Fruit fly (Drosophila melanogaster) Kc167 (cell line): ENCODE data around the gene CG44004.

Source experiments
- Myc ChIP-seq: fragments of >200 bp; optimal IDR thresholded peaks from 2 replicates; lab custom pipeline; 2017; ENCODE audit warnings: missing external identifiers
- Sin3A ChIP-seq: fragments of >200 bp; optimal IDR thresholded peaks from 2 replicates; lab custom pipeline; 2018; ENCODE audit warnings: missing external identifiers
- h ChIP-seq: fragments of >200 bp; optimal IDR thresholded peaks from 3 replicates; lab custom pipeline; 2018; ENCODE audit warnings: missing external identifiers
- insv ChIP-seq: fragments of >200 bp; optimal IDR thresholded peaks from 3 replicates; lab custom pipeline; 2018; ENCODE audit warnings: missing external identifiers
- psq ChIP-seq: fragments of >200 bp; optimal IDR thresholded peaks from 2 replicates; lab custom pipeline; 2017; ENCODE audit warnings: missing external identifiers
- ttk ChIP-seq: sonication (Bioruptor generic); optimal IDR thresholded peaks from 2 replicates; lab custom pipeline; 2017; ENCODE audit warnings: missing external identifiers

The CG44004 gene

DNA sequence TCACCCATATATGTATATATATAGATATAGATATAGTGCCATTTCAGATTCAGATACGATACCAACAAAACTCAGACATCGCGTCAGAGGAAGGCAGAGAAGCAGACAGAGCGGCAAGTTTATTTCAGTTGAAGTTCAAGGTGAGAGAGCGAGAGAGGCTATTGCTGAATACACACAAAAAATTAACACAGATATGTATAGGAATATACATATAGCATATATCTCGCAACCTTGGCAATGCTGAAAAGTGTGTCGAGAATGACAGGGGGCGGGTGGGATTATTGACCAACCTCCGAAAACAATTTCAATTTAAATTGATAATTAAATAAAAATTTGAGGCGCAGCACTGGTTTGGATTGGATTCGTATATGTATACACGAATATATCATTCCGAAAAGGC lies 16.6 kb downstream of the CG44004 start:
- no peak for TF ChIP-seq psq (lab: Kevin White, UChicago)
- TF ChIP-seq insv (lab: Kevin White, UChicago), result no peak
- TF ChIP-seq Sin3A, result no peak
- TF ChIP-seq ttk (lab: Kevin White, UChicago), result no peak
- no peak for TF ChIP-seq Myc (lab: Kevin White, UChicago)
- no peak for TF ChIP-seq h (lab: Kevin White, UChicago)

DNA sequence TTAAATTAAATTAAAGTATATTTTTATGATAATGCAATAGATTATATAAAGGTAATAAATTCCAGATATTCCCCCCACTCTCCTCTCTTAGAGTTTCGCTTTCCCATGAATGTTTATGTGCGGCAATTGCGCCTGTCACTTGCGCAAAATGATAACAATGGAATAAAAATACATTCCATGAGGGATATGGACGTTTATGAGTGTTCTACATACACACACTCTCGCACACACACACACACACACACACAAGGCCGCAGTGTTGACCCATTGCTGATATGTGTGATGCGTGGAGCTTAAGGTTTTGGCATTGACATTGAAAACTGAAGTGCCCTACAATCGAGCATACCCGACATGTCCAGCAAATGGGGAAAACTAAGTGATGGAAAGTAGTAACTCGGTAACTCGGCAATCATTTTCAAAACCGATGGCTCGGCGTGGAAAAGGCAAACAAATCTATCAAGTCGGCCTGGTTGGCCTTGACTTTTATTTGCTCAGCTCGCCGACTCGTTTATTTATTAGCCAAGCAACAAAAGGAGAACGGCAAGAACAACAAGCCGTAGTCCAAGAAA lies 27.0 kb downstream of the CG44004 start:
- no peak for TF ChIP-seq insv (lab: Kevin White, UChicago)
- no peak for TF ChIP-seq Myc (lab: Kevin White, UChicago)
- TF ChIP-seq h (lab: Kevin White, UChicago), result no peak
- no peak for TF ChIP-seq psq (lab: Kevin White, UChicago)
- no peak for TF ChIP-seq ttk (lab: Kevin White, UChicago)
- TF ChIP-seq Sin3A, result no peak

DNA sequence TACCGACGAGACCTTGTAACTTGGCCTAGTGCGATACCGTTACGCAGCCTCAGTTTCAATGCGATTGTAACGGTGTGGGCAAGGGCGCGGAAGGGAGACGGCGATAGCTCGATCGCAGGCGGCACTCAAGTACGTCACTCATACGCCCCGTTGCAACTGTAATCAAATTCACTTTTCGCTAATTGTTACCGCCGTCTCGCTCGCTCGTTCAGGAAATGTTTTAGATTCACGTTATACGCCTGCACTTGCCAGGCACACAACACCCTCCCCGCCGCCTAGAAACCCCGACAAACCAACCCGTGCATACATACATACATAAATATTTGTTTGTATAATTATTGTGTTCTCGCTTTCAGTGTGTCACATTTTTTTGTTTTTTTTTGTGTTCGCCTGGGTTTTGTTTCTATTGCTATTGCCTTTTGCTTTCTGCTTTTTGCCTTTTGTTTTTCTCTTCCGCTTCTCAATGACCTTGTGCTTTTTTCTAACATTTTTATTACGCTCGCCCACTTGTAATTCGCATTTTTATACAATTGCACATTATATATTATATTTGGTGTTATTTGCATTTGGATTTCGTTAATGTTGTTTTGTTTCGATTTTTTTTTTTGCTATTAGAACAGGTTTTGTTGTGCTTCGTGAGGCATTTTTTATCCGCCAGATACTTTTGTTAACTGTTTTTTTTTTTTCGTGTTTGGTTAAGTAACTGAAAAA lies 29.2 kb downstream of the CG44004 start:
- TF ChIP-seq psq (lab: Kevin White, UChicago) (no peak), Myc (lab: Kevin White, UChicago) (no peak), ttk (lab: Kevin White, UChicago) (no peak), h (lab: Kevin White, UChicago) (no peak), insv (lab: Kevin White, UChicago) (no peak), Sin3A (no peak)

DNA sequence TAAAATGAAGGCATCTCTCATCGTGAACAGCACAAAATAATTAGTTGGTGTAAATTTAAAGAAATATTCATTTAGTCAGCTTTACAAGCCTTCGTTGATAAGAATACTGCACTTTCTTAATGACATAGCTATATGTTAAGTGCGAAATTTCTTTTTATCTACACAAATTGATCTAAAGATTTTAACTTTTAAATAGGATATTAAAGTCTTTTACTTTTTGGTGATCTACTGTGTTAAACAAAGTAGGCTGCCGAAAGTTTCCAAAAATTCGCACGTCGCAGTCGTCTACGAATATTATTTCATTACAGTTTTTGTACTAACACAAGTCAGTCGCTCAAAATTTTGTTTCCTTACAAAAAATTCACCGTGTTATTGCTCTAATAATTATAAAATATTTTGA lies 31.2 kb downstream of the CG44004 start, which contains the start of gene CG42393:
CG42393 (plus strand) TSS at position 301 of the 400 bp plus-strand sequence.
- TF ChIP-seq ttk (lab: Kevin White, UChicago) (no peak), psq (lab: Kevin White, UChicago) (no peak), h (lab: Kevin White, UChicago) (no peak), insv (lab: Kevin White, UChicago) (no peak), Myc (lab: Kevin White, UChicago) (no peak), Sin3A (no peak)

DNA sequence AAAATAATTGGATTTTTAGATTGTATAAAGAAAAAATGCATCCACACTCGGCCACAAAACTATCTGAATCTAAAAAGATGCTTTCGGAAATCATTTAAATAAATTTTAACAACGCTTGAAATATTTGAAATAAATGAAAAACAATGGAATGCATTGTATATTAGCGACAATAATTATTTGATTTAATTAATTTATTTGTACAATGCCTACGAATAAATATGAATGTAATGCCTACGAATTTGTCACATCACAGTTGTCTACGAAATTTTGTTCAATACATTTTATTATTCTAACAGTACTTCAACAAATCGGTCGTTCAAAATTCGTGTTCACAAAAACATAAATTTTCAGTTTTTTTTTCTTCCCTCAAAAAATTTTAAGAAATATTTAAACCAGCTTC lies 33.6 kb downstream of the CG44004 start, which contains the start of gene CG32192:
CG32192 (plus strand) TSS at position 301 of the 400 bp plus-strand sequence.
- TF ChIP-seq psq (lab: Kevin White, UChicago) (no peak), insv (lab: Kevin White, UChicago) (no peak), ttk (lab: Kevin White, UChicago) (no peak), Sin3A (no peak), Myc (lab: Kevin White, UChicago) (no peak), h (lab: Kevin White, UChicago) (no peak)

DNA sequence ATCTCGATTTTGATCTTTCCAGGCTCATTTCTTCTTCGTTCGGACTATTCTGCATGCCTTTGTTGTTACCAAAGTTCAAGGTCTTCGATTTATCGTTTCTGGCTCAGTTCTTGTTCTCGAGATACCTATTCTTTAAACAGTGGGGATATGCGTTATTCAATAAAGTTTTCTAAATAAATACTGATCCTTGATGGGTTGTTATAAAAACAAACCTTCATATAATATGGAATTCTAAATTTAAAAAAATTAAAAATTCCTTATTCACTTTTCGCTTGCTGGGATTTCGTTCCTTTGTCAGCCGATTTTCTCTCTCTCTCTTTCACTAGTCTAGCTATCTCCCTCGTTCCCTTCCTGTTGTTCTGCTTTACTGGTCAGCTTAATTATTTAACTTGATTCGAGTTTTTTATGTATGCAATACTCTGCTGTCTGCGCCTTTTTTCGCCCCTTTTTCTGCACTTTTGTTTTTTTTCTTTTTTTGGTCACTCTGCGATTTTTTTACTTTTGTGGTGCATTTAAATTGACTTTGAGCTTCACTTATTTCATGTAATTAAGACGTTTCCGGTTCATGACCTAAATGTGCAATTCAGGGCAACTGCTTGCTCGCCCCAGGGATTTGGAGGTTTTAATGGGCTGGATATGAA lies 35.4 kb downstream of the CG44004 start:
- TF ChIP-seq h (lab: Kevin White, UChicago) (no peak), psq (lab: Kevin White, UChicago) (no peak), Myc (lab: Kevin White, UChicago) (no peak), Sin3A (no peak), insv (lab: Kevin White, UChicago) (no peak), ttk (lab: Kevin White, UChicago) (no peak)

DNA sequence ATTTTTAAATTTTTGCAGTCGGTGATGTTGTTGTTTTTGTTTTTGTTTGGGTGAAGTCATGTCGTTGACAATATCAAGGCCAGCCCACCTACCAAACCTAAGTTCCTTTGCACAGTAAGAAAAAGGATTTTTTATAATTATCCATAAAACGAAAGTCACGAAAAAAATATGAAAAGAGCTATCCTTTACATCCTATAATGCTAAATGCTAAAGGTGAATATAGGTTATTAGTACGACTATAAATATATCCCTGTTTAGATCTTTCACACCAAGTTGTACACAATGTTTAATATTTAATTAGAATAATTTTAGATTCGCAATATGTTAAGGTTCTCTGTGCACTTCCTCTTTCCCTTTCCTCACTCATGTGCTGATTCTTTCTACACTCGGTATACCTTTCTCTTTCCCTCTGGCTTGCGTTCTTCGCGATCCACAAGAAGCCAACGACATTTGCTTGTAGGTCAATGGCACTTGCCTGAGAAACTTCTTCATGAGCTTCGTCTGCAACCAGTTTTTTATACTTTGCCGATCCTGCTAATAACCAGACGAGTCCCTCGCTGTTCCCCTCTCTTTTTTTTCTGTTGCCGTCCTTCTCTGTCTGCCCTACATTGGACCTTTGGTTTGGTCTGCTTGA lies 36.1 kb downstream of the CG44004 start:
- TF ChIP-seq ttk (lab: Kevin White, UChicago), result no peak
- TF ChIP-seq Sin3A, result no peak
- no peak for TF ChIP-seq insv (lab: Kevin White, UChicago)
- no peak for TF ChIP-seq h (lab: Kevin White, UChicago)
- no peak for TF ChIP-seq Myc (lab: Kevin White, UChicago)
- no peak for TF ChIP-seq psq (lab: Kevin White, UChicago)

DNA sequence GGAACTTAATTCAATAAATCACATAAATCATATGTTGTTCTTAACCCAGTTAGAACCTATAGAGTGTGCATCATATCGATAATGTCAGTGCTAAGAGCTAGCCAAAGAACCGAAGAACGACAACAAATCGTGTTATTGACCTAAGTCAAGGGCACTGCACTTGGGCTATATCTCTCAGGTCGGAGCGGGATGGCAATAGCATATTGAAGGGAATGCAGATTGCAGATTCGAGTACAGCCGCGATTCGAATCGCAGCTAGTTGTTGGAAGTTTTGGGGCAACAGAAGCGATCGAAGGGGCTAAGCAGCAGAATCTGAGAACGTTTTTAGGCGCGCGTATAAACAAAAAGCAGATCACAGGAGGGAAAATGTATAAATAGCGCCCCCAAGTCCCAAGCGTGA lies 36.7 kb downstream of the CG44004 start:
- TF ChIP-seq ttk (lab: Kevin White, UChicago), result no peak
- TF ChIP-seq Myc (lab: Kevin White, UChicago), result no peak
- no peak for TF ChIP-seq Sin3A
- no peak for TF ChIP-seq psq (lab: Kevin White, UChicago)
- no peak for TF ChIP-seq h (lab: Kevin White, UChicago)
- no peak for TF ChIP-seq insv (lab: Kevin White, UChicago)

DNA sequence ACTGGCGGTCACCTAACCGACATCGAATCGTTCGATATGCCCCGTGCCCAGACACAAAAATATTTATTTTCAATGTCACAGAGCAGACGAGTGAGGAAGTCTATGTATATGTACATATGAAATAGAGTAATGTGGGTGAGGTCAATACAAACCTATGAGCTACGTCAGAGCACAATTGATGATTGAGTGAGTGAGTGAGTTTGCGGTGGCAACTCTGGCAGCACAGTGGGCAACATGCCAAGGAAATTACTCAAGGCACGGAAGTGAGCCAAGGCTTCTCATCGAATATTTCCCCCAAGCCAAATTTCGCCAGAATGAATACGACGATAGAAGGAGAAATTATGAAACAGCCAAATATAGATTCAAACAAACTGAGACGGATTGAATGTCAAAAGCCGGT lies 39.2 kb downstream of the CG44004 start:
- TF ChIP-seq psq (lab: Kevin White, UChicago), result no peak
- TF ChIP-seq Myc (lab: Kevin White, UChicago), result no peak
- no peak for TF ChIP-seq Sin3A
- no peak for TF ChIP-seq insv (lab: Kevin White, UChicago)
- TF ChIP-seq ttk (lab: Kevin White, UChicago), result no peak
- TF ChIP-seq h (lab: Kevin White, UChicago), result no peak

DNA sequence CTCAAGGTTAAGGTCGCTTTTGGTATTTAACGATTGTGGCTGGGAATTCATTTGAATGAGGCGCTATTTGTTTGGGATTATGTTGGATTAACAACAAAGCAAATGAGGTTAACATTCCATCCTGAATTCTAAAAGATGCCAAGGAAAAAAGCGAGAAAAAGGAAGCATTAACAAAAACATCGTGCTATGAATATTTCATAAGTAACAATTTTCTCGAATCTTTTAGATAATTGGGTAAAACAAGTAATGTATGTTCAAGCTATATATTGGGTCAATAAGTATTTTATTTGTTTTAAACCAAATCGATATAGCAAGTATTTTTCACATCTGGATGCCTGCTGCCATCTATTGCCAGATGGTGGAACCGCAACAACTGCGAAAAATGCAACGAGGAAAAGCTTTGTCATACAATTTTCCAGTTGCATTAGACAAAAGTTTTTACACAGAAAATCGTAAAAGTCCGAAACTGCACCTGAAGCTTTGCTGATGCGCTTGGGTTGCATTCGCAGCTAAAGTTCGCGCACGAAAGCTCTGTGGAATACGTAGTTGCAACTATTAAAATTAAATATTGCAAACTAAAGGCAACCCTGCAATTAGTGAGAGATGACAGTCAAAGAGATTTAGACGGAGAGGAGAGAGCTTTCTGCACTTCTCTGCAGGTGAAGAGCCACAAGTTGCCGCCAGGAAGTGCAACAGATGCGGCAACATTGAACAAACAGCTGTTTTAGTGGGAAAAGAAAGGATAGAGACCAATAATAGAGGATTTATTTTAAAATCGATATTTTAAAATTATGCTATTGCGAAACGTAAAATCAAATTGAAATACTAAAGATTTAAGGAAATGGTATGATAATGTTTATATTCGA lies 41.0 kb downstream of the CG44004 start:
- TF ChIP-seq insv (lab: Kevin White, UChicago) (no peak), h (lab: Kevin White, UChicago) (no peak), psq (lab: Kevin White, UChicago) (no peak), ttk (lab: Kevin White, UChicago) (no peak), Myc (lab: Kevin White, UChicago) (no peak), Sin3A (no peak)
